Fruit fly (Drosophila melanogaster): ENCODE measurements around the gene CG4839.

- TF ChIP-seq Hr39 (GFP tag; optimal IDR thresholded peaks at IDR 0.05) (no peak), Lpt (GFP tag; optimal IDR thresholded peaks at IDR 0.05) (no peak), CG7368 (GFP tag; optimal IDR thresholded peaks at IDR 0.05) (no peak), net (GFP tag; optimal IDR thresholded peaks at IDR 0.05) (no peak), CG8632 (GFP tag; optimal IDR thresholded peaks at IDR 0.05) (no peak), Smox (GFP tag; optimal IDR thresholded peaks at IDR 0.05) (no peak), Ets21C (GFP tag; optimal IDR thresholded peaks at IDR 0.05) (no peak), CG10669 (GFP tag; optimal IDR thresholded peaks at IDR 0.05) (no peak), CG16779 (tag; optimal IDR thresholded peaks at IDR 0.05) (no peak), CG32006 (GFP tag; optimal IDR thresholded peaks at IDR 0.05) (no peak), vri (GFP tag; optimal IDR thresholded peaks at IDR 0.05) (no peak), Ets96B (tag; optimal IDR thresholded peaks at IDR 0.05) (no peak), Sox102F (GFP tag; optimal IDR thresholded peaks at IDR 0.05) (no peak), ss (GFP tag; optimal IDR thresholded peaks at IDR 0.05) (no peak)
Measured at dm6 chr2L:10191396-10191795, 46.8 kb downstream of the CG4839 start, which contains the start of gene Fum4.

Data from whole organism, prepupa.